Worm (Caenorhabditis elegans): Measurements from ENCODE around the gene plx-1.
A peak's percentile ranks its signal among the peaks of the same experiment; 100 is the strongest.

plx-1 gene

ce11 chrIV:924323-924932, 34.9 kb upstream of the plx-1 start, which contains the start of gene lgc-30:
Gene lgc-30, plus strand, starts transcription at chrIV:924882.
- TF ChIP-seq nhr-11 (tag; optimal IDR thresholded peaks at IDR 0.05), result no peak
- TF ChIP-seq skn-1 (tag; optimal IDR thresholded peaks at IDR 0.05), result no peak
- no peak for TF ChIP-seq tbx-2 (tag; optimal IDR thresholded peaks at IDR 0.05)
- no peak for TF ChIP-seq pha-4 (tag; optimal IDR thresholded peaks at IDR 0.05)
- no peak for TF ChIP-seq pqm-1 (tag; optimal IDR thresholded peaks at IDR 0.05)
- TF ChIP-seq aly-2 (tag; optimal IDR thresholded peaks at IDR 0.05), result no peak
- no peak for TF ChIP-seq snpc-4 (tag; optimal IDR thresholded peaks at IDR 0.05)
- no peak for TF ChIP-seq nhr-76 (tag; optimal IDR thresholded peaks at IDR 0.05)
- TF ChIP-seq ztf-4 (tag; optimal IDR thresholded peaks at IDR 0.05), result no peak
- TF ChIP-seq fkh-2 (tag; optimal IDR thresholded peaks at IDR 0.05), result no peak
- TF ChIP-seq unc-62 (GFP tag; optimal IDR thresholded peaks at IDR 0.05), result no peak
- TF ChIP-seq fos-1 (tag; optimal IDR thresholded peaks at IDR 0.05), result no peak
- no peak for TF ChIP-seq nhr-25 (tag; optimal IDR thresholded peaks at IDR 0.05)
- no peak for TF ChIP-seq nhr-23 (tag; optimal IDR thresholded peaks at IDR 0.05)
- TF ChIP-seq lin-39 (tag; optimal IDR thresholded peaks at IDR 0.05), result no peak

ce11 chrIV:927510-927909, 31.8 kb upstream of the plx-1 start:
- TF ChIP-seq lin-15B (tag; optimal IDR thresholded peaks at IDR 0.05) (no peak), ceh-16 (tag; optimal IDR thresholded peaks at IDR 0.05) (no peak), fkh-10 (GFP tag; optimal IDR thresholded peaks at IDR 0.05) (peak; percentile 93), fos-1 (tag; optimal IDR thresholded peaks at IDR 0.05) (no peak), ceh-82 (tag; optimal IDR thresholded peaks at IDR 0.05) (no peak), pha-4 (tag; optimal IDR thresholded peaks at IDR 0.05) (no peak), nhr-237 (tag; optimal IDR thresholded peaks at IDR 0.05) (no peak)

DNA sequence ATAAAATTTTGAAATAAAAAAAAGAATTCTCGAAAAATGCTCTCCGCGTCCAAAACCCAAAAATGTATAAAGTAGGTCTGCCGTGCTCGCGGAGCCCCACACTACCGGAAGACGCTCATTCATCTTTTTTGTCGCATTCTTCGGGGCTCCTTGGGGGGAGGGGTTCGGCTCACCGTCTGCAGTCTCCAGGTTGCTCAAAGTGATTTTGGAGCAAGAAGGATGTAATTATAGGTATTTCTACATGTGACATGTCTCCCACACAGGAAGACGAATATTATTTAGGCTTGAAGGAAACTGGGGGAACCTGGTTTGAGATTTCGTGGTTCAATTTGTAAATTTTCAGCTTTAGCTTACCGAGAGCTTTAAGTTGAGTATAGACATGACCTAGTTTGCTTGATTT, 23.6 kb upstream of the plx-1 start, which contains the start of gene F58H7.1:
F58H7.1 (minus strand) TSS at position 101 of the 400 bp plus-strand sequence.
- TF ChIP-seq ZK546.5 (tag; optimal IDR thresholded peaks at IDR 0.05) (no peak), elt-2 (tag; optimal IDR thresholded peaks at IDR 0.05) (no peak), nhr-25 (tag; optimal IDR thresholded peaks at IDR 0.05) (no peak), lin-39 (tag; optimal IDR thresholded peaks at IDR 0.05) (peak; percentile 36), lin-15B (tag; optimal IDR thresholded peaks at IDR 0.05) (no peak)

ce11 chrIV:945601-946000, 13.7 kb upstream of the plx-1 start, which contains the start of gene faah-3:
Gene faah-3, minus strand, starts transcription at chrIV:945653.
- TF ChIP-seq unc-39 (tag; optimal IDR thresholded peaks at IDR 0.05) (no peak), zag-1 (tag; optimal IDR thresholded peaks at IDR 0.05) (no peak), pqm-1 (tag; optimal IDR thresholded peaks at IDR 0.05) (peak; percentile 87), fos-1 (tag; optimal IDR thresholded peaks at IDR 0.05) (no peak), nhr-23 (tag; optimal IDR thresholded peaks at IDR 0.05) (no peak), ama-1 (optimal IDR thresholded peaks at IDR 0.05) (no peak), egl-5 (tag; optimal IDR thresholded peaks at IDR 0.05) (no peak), daf-12 (tag; optimal IDR thresholded peaks at IDR 0.05) (no peak), elt-2 (tag; optimal IDR thresholded peaks at IDR 0.05) (peak; percentile 86), nfya-1 (tag; optimal IDR thresholded peaks at IDR 0.05; ENCODE audit: insufficient read depth) (no peak), nhr-67 (tag; optimal IDR thresholded peaks at IDR 0.05) (no peak), mml-1 (tag; optimal IDR thresholded peaks at IDR 0.05) (no peak), pha-4 (tag; optimal IDR thresholded peaks at IDR 0.05) (peak; percentile 13), ceh-16 (tag; optimal IDR thresholded peaks at IDR 0.05) (no peak), ztf-11 (tag; optimal IDR thresholded peaks at IDR 0.05) (no peak), snpc-4 (tag; optimal IDR thresholded peaks at IDR 0.05) (no peak), fkh-10 (GFP tag; optimal IDR thresholded peaks at IDR 0.05) (no peak), nhr-25 (tag; optimal IDR thresholded peaks at IDR 0.05) (no peak), lin-15B (tag; optimal IDR thresholded peaks at IDR 0.05) (no peak), nhr-43 (tag; optimal IDR thresholded peaks at IDR 0.05; ENCODE audit: poor library complexity, severe bottlenecking) (no peak), tbx-2 (tag; optimal IDR thresholded peaks at IDR 0.05) (no peak)

- TF ChIP-seq nhr-28 (tag; optimal IDR thresholded peaks at IDR 0.05) (no peak), nhr-23 (tag; optimal IDR thresholded peaks at IDR 0.05) (peak; percentile 9)
Observed at ce11 chrIV:949940-950592, 9.3 kb upstream of the plx-1 start.

Data from whole organism, L3 larva.